Worm (Caenorhabditis elegans): Measurements from ENCODE around the gene srh-173.

DNA sequence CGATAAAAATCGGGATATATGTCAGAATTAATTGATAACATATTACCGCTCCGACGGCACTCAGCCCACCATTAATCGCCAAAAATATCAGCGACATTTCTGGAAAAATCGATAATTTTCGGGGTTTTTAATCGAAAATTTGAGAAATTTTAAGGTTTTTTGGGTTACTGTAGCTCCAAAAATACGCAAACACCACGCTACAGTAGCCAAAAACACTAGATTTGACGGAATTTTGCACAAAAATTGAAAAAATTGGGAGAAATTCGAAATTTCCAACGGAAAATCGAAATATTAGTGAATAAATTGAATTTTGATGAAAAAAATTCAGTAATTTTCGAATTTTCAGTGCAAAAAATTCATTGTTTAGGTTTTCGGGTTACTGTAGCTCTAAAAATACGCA, 38.9 kb upstream of the srh-173 start, which contains the start of gene algn-7:
- no peak for TF ChIP-seq ztf-23 (GFP tag; IDR thresholded peaks at IDR 0.05)
- no peak for TF ChIP-seq med-1 (GFP tag; optimal IDR thresholded peaks at IDR 0.05; ENCODE audit: insufficient read depth)

All from whole organism, midembryonic.